Fruit fly (Drosophila melanogaster): ENCODE results near the gene spn-A.

Gene spn-A

DNA sequence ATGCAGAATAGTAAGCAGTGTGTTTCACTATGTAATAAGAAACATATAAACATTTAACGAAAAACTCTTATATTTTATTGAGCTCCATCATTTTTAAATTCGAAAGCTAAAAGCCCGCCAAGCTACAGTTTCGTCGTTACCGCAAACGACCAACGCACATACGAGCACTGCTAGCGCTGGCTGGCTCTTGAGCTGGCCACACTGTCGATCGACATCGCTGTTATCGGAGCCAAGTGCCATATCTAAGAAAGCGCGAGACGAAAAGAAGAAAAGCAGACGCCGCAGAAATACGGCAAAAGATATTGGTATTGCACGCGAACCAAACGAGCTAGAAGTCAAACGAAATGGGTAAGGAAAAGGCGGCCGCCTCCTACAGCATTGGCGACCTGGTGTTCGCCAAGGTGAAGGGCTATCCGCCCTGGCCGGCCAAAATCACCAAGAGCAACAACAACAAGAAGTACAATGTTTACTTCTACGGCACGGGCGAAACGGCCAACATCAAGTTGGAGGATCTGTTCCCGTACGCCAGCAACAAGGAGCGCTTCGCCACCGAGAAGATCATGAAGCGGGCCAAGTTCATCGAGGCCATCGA is 3.3 kb downstream of the spn-A start, which contains the start of gene Jasper (continued):
- TF ChIP-seq HmgD (GFP tag; optimal IDR thresholded peaks at IDR 0.05) (peak; percentile 29), bsh (GFP tag; optimal IDR thresholded peaks at IDR 0.05) (no peak), Myb (GFP tag; optimal IDR thresholded peaks at IDR 0.05) (peak; percentile 87), CG6854 (GFP tag; optimal IDR thresholded peaks at IDR 0.05) (no peak), HLH3B (GFP tag; IDR thresholded peaks at IDR 0.05) (no peak), grn (GFP tag; optimal IDR thresholded peaks at IDR 0.05) (no peak), kah (GFP tag; optimal IDR thresholded peaks at IDR 0.05) (no peak), prd (optimal IDR thresholded peaks at IDR 0.05) (no peak), prd (GFP tag; IDR thresholded peaks at IDR 0.05) (0 out of 3 replicates have a peak, but pooled peaks have one; percentile 12), CG10147 (GFP tag; optimal IDR thresholded peaks at IDR 0.05) (no peak), jigr1 (GFP tag; IDR thresholded peaks at IDR 0.05) (no peak), CG2875 (GFP tag; optimal IDR thresholded peaks at IDR 0.05) (no peak), CG17612 (GFP tag; IDR thresholded peaks at IDR 0.05) (no peak; the same call in 1 of the 2 replicates), Hmr (GFP tag; optimal IDR thresholded peaks at IDR 0.05) (peak; percentile 19), CG6254 (GFP tag; optimal IDR thresholded peaks at IDR 0.05) (peak; percentile 71), CG17568 (GFP tag; optimal IDR thresholded peaks at IDR 0.05) (no peak), CG5953 (GFP tag; IDR thresholded peaks at IDR 0.05) (no peak), CG4404 (GFP tag; IDR thresholded peaks at IDR 0.05) (no peak), CG18262 (tag; optimal IDR thresholded peaks at IDR 0.05) (peak; percentile 9), CG3726 (GFP tag; IDR thresholded peaks at IDR 0.05) (no peak), exex (tag; optimal IDR thresholded peaks at IDR 0.05) (no peak), vvl (GFP tag; IDR thresholded peaks at IDR 0.05) (peak; percentile 13; the same call in 1 of the 2 replicates), CG9727 (GFP tag; optimal IDR thresholded peaks at IDR 0.05) (no peak), CG7963 (GFP tag; IDR thresholded peaks at IDR 0.05; ENCODE audit: partially characterized antibody) (no peak), Jarid2 (GFP tag; optimal IDR thresholded peaks at IDR 0.05) (no peak), vfl (GFP tag; optimal IDR thresholded peaks at IDR 0.05) (peak; percentile 31), bowl (GFP tag; IDR thresholded peaks at IDR 0.05) (no peak), aop (GFP tag; IDR thresholded peaks at IDR 0.05) (no peak), CG10321 (GFP tag; IDR thresholded peaks at IDR 0.05) (no peak), da (GFP tag; optimal IDR thresholded peaks at IDR 0.05) (no peak), CG7928 (GFP tag; optimal IDR thresholded peaks at IDR 0.05) (no peak), CG4617 (GFP tag; optimal IDR thresholded peaks at IDR 0.05; ENCODE audit: borderline replicate concordance) (peak; percentile 70), h (optimal IDR thresholded peaks at IDR 0.05) (no peak), CG7556 (GFP tag; optimal IDR thresholded peaks at IDR 0.05) (no peak), caup (GFP tag; optimal IDR thresholded peaks at IDR 0.05; ENCODE audit: severe bottlenecking) (no peak), CG14014 (GFP tag; IDR thresholded peaks at IDR 0.05) (no peak), Awh (GFP tag; IDR thresholded peaks at IDR 0.05) (no peak), BEAF-32 (GFP tag; optimal IDR thresholded peaks at IDR 0.05) (peak; percentile 62), Rx (GFP tag; IDR thresholded peaks at IDR 0.05) (no peak), gcm (GFP tag; optimal IDR thresholded peaks at IDR 0.05) (no peak), CG8478 (optimal IDR thresholded peaks at IDR 0.05) (no peak), CG34224 (GFP tag; IDR thresholded peaks at IDR 0.05; ENCODE audit: partially characterized antibody) (peak; percentile 11; the same call in 1 of the 3 replicates), Taf1 (GFP tag; IDR thresholded peaks at IDR 0.05) (no peak), CG3065 (GFP tag; optimal IDR thresholded peaks at IDR 0.05) (no peak), cato (GFP tag; optimal IDR thresholded peaks at IDR 0.05; ENCODE audit: borderline replicate concordance) (no peak), Deaf1 (tag; optimal IDR thresholded peaks at IDR 0.05) (no peak), Sry-δ (GFP tag; optimal IDR thresholded peaks at IDR 0.05) (peak; percentile 100), NC2α (GFP tag; optimal IDR thresholded peaks at IDR 0.05) (no peak), bbx (GFP tag; IDR thresholded peaks at IDR 0.05; ENCODE audit: partially characterized antibody) (peak; percentile 52; the same call in 1 of the 2 replicates), nerfin-2 (GFP tag; IDR thresholded peaks at IDR 0.05; ENCODE audit: partially characterized antibody) (no peak), Hsf (GFP tag; optimal IDR thresholded peaks at IDR 0.05) (peak; percentile 31)
